Fruit fly (Drosophila melanogaster): ENCODE measurements around the gene CG8813.

Gene CG8813

dm6 chr2L:2905051-2905446 is 35.6 kb downstream of the CG8813 start (continued):
- TF ChIP-seq Eip75B (GFP tag; optimal IDR thresholded peaks at IDR 0.05) = peak; percentile 34
- peak; percentile 12 for TF ChIP-seq dac (GFP tag; optimal IDR thresholded peaks at IDR 0.05)
- TF ChIP-seq acj6 (GFP tag; optimal IDR thresholded peaks at IDR 0.05) = peak; percentile 75
- TF ChIP-seq Lpt (GFP tag; optimal IDR thresholded peaks at IDR 0.05) = peak; percentile 45
- TF ChIP-seq Hr4 (GFP tag; optimal IDR thresholded peaks at IDR 0.05) = peak; percentile 69
- TF ChIP-seq CG1621 (tag; optimal IDR thresholded peaks at IDR 0.05) = no peak
- TF ChIP-seq CG8119 (GFP tag; IDR thresholded peaks at IDR 0.05) = peak; percentile 80
- TF ChIP-seq Sox102F (GFP tag; optimal IDR thresholded peaks at IDR 0.05) = peak; percentile 54

dm6 chr2L:2906122-2906521 is 36.7 kb downstream of the CG8813 start:
- TF ChIP-seq fkh (GFP tag; optimal IDR thresholded peaks at IDR 0.05) (peak; percentile 74), Blimp-1 (GFP tag; optimal IDR thresholded peaks at IDR 0.05) (no peak), eg (GFP tag; IDR thresholded peaks at IDR 0.05) (0 out of 3 replicates have a peak, but pooled peaks have one; percentile 25), Eip78C (GFP tag) (peak; percentile 12), CG8119 (GFP tag; IDR thresholded peaks at IDR 0.05) (no peak), vri (GFP tag; optimal IDR thresholded peaks at IDR 0.05) (peak; percentile 59)

dm6 chr2L:2907776-2908175 is 38.3 kb downstream of the CG8813 start:
- TF ChIP-seq ss (GFP tag; optimal IDR thresholded peaks at IDR 0.05) (peak in 1 of 2 experiments; percentile 78), CG10631 (GFP tag; optimal IDR thresholded peaks at IDR 0.05) (no peak), fkh (GFP tag; optimal IDR thresholded peaks at IDR 0.05) (peak; percentile 23)

- no peak for TF ChIP-seq CG31627 (GFP tag; optimal IDR thresholded peaks at IDR 0.05)
- no peak for TF ChIP-seq esn (GFP tag; optimal IDR thresholded peaks at IDR 0.05)
- peak; percentile 33 for TF ChIP-seq Lpt (GFP tag; optimal IDR thresholded peaks at IDR 0.05)
- no peak for TF ChIP-seq Ets21C (GFP tag; optimal IDR thresholded peaks at IDR 0.05)
- peak; percentile 17 for TF ChIP-seq Met (GFP tag; optimal IDR thresholded peaks at IDR 0.05)
- TF ChIP-seq CG6854 (GFP tag; optimal IDR thresholded peaks at IDR 0.05) = peak; percentile 71
- no peak for TF ChIP-seq CG32006 (GFP tag; optimal IDR thresholded peaks at IDR 0.05)
- TF ChIP-seq CG9139 (GFP tag; optimal IDR thresholded peaks at IDR 0.05) = peak; percentile 16
- no peak for TF ChIP-seq OdsH (GFP tag; optimal IDR thresholded peaks at IDR 0.05)
- no peak for TF ChIP-seq CG8319 (GFP tag; optimal IDR thresholded peaks at IDR 0.05)
- TF ChIP-seq CG6163 (GFP tag; IDR thresholded peaks at IDR 0.05) = peak; percentile 45; the same call in 1 of the 3 replicates
- TF ChIP-seq Hr39 (GFP tag; optimal IDR thresholded peaks at IDR 0.05) = no peak
- no peak for TF ChIP-seq CG15336 (GFP tag; IDR thresholded peaks at IDR 0.05)
- no peak for TF ChIP-seq CG10631 (GFP tag; optimal IDR thresholded peaks at IDR 0.05)
- TF ChIP-seq dsx (GFP tag; optimal IDR thresholded peaks at IDR 0.05; ENCODE audit: poor library complexity, severe bottlenecking) = peak; percentile 44
- TF ChIP-seq Smox (GFP tag; optimal IDR thresholded peaks at IDR 0.05) = no peak
- TF ChIP-seq Sox102F (GFP tag; optimal IDR thresholded peaks at IDR 0.05) = peak; percentile 53
- no peak for TF ChIP-seq achi (GFP tag; optimal IDR thresholded peaks at IDR 0.05)
- peak; percentile 11 for TF ChIP-seq CG34406 (GFP tag; optimal IDR thresholded peaks at IDR 0.05)
- no peak for TF ChIP-seq CG6792 (GFP tag; optimal IDR thresholded peaks at IDR 0.05)
- no peak for TF ChIP-seq CG11294 (GFP tag; IDR thresholded peaks at IDR 0.05)
- no peak for TF ChIP-seq CG3032 (tag; optimal IDR thresholded peaks at IDR 0.05)
- TF ChIP-seq CG6276 (GFP tag; optimal IDR thresholded peaks at IDR 0.05) = no peak
- TF ChIP-seq CG4318 (GFP tag; optimal IDR thresholded peaks at IDR 0.05) = no peak
- TF ChIP-seq vri (GFP tag; optimal IDR thresholded peaks at IDR 0.05) = peak; percentile 84
- peak; percentile 13 for TF ChIP-seq spab (GFP tag; optimal IDR thresholded peaks at IDR 0.05)
- no peak for TF ChIP-seq Hr4 (GFP tag; optimal IDR thresholded peaks at IDR 0.05)
- TF ChIP-seq Sox15 (GFP tag; optimal IDR thresholded peaks at IDR 0.05) = no peak
- TF ChIP-seq net (GFP tag; optimal IDR thresholded peaks at IDR 0.05) = peak; percentile 26
- no peak for TF ChIP-seq Ets96B (tag; optimal IDR thresholded peaks at IDR 0.05)
- TF ChIP-seq CG8632 (GFP tag; optimal IDR thresholded peaks at IDR 0.05) = no peak
- no peak for TF ChIP-seq salr (GFP tag; optimal IDR thresholded peaks at IDR 0.05)
- TF ChIP-seq Blimp-1 (GFP tag; optimal IDR thresholded peaks at IDR 0.05) = peak; percentile 53
- peak; percentile 43 for TF ChIP-seq Eip93F (GFP tag; optimal IDR thresholded peaks at IDR 0.05)
- TF ChIP-seq CG8119 (GFP tag; IDR thresholded peaks at IDR 0.05) = 0 out of 3 replicates have a peak, but pooled peaks have one; percentile 26
- TF ChIP-seq fd85E (GFP tag; optimal IDR thresholded peaks at IDR 0.05) = no peak
- TF ChIP-seq Eip78C (GFP tag) = peak; percentile 27
These were observed 39.1 kb downstream of the CG8813 start for dm6 chr2L:2908440-2909154.

Measured in whole organism, prepupa.